Worm (Caenorhabditis elegans) whole organism, L4 larva: ENCODE results near the gene ndub-3.

ENCODE experiments used
- ama-1 ChIP-seq: fragments of 150-350 bp; optimal IDR thresholded peaks from 2 replicates; lab custom pipeline; 2014; ENCODE audit warnings: inconsistent platforms, mixed read lengths
- ceh-62 ChIP-seq: sonication (generic microtip); optimal IDR thresholded peaks from 2 replicates; lab custom pipeline; 2017; ENCODE audit warnings: missing biosample characterization, missing genetic modification characterization
- lin-13 ChIP-seq: fragments of 150-350 bp; optimal IDR thresholded peaks from 2 replicates; lab custom pipeline; 2014; ENCODE audit warnings: missing biosample characterization, missing genetic modification reagents, missing genetic modification characterization
- lin-15B ChIP-seq: fragments of 150-350 bp; sonication (generic microtip); optimal IDR thresholded peaks from 3 replicates; lab custom pipeline; 2014; ENCODE audit warnings: missing biosample characterization, missing genetic modification characterization
- skn-1 ChIP-seq: fragments of 150-350 bp; optimal IDR thresholded peaks from 2 replicates; lab custom pipeline; 2014; ENCODE audit warnings: missing biosample characterization, missing genetic modification characterization
- unc-62 ChIP-seq, 3 experiments: fragments of 150-350 bp in 1 of 3; sonication (generic microtip); optimal IDR thresholded peaks in 2 of 3; peaks in 1 of 3; 1 replicate in 1 of 3; 2 replicates in 2 of 3; lab custom pipeline; 2014 to 2017; ENCODE audit warnings: missing biosample characterization in 3 of 3, missing genetic modification characterization in 3 of 3, missing genetic modification reagents in 3 of 3, missing genotype in 1 of 3
- zfp-2 ChIP-seq: sonication (generic microtip); optimal IDR thresholded peaks from 2 replicates; lab custom pipeline; 2016; ENCODE audit warnings: mild to moderate bottlenecking, missing genetic modification characterization, missing compliant biosample characterization

ce11 chrII:8917339-8917738, 47.4 kb downstream of the ndub-3 start:
- TF ChIP-seq lin-13 (GFP tag; lab: Kevin White, UChicago), result no peak
- no peak for TF ChIP-seq ceh-62
- TF ChIP-seq ama-1, result no peak
- no peak for TF ChIP-seq unc-62 (GFP tag; optimal IDR thresholded peaks at IDR 0.05 in 1 of 2; lab: Kevin White, UChicago)
- no peak for TF ChIP-seq unc-62 (tag; optimal IDR thresholded peaks at IDR 0.05; lab: Kevin White, UChicago)
- TF ChIP-seq skn-1 (tag; lab: Kevin White, UChicago), result no peak
- TF ChIP-seq zfp-2, result no peak
- TF ChIP-seq lin-15B (tag; lab: Kevin White, UChicago), result no peak
